Fruit fly (Drosophila melanogaster) whole organism, prepupa: ENCODE measurements around the gene DENR.

Source experiments
- CG3032 ChIP-seq: fragments of 200-800 bp; optimal IDR thresholded peaks from 2 replicates; lab custom pipeline; 2019; ENCODE audit warnings: missing biosample characterization, mild to moderate bottlenecking, missing genetic modification characterization, moderate library complexity
- CG6808 ChIP-seq: fragments of 200-800 bp; sonication (Bioruptor generic); optimal IDR thresholded peaks from 3 replicates; lab custom pipeline; 2017; ENCODE audit warnings: missing biosample characterization, missing genetic modification characterization, mild to moderate bottlenecking, moderate library complexity, missing genetic modification reagents
- CG9139 ChIP-seq: fragments of 200-800 bp; sonication (Bioruptor generic); optimal IDR thresholded peaks from 3 replicates; lab custom pipeline; 2017; ENCODE audit warnings: missing biosample characterization, mild to moderate bottlenecking, missing genetic modification characterization
- Eip93F ChIP-seq: fragments of 200-800 bp; sonication (Bioruptor generic); optimal IDR thresholded peaks from 2 replicates; lab custom pipeline; 2016; ENCODE audit warnings: missing biosample characterization, mild to moderate bottlenecking, missing genetic modification characterization
- Gug ChIP-seq: fragments of 200-800 bp; sonication (Bioruptor generic); IDR thresholded peaks from 2 replicates; pipeline ENCODE4 v1.3.6; 2022; ENCODE audit warnings: missing biosample characterization, missing genetic modification characterization
- Hr39 ChIP-seq: fragments of 200-800 bp; sonication (Bioruptor generic); optimal IDR thresholded peaks from 2 replicates; lab custom pipeline; 2016; ENCODE audit warnings: missing biosample characterization, missing genetic modification characterization
- Sox14 ChIP-seq: fragments of 200-800 bp; sonication (Bioruptor generic); optimal IDR thresholded peaks from 3 replicates; lab custom pipeline; 2016; ENCODE audit warnings: missing biosample characterization, missing genetic modification characterization
- net ChIP-seq: fragments of 200-800 bp; sonication (Bioruptor generic); optimal IDR thresholded peaks from 3 replicates; lab custom pipeline; 2016; ENCODE audit warnings: missing biosample characterization, missing genetic modification characterization

dm6 chrX:16922626-16923025 lies 36.3 kb upstream of the DENR start:
- no peak for TF ChIP-seq Hr39 (GFP tag; lab: Kevin White, UChicago)
- no peak for TF ChIP-seq Gug
- TF ChIP-seq Sox14 = no peak
- TF ChIP-seq net (GFP tag; lab: Kevin White, UChicago) = no peak
- TF ChIP-seq CG6808 (GFP tag; lab: Kevin White, UChicago) = no peak
- no peak for TF ChIP-seq Eip93F (GFP tag; lab: Kevin White, UChicago)
- TF ChIP-seq CG3032 (tag; lab: Kevin White, UChicago) = no peak
- no peak for TF ChIP-seq CG9139
